Worm (Caenorhabditis elegans): ENCODE data around the gene pqn-76.

The pqn-76 gene

DNA sequence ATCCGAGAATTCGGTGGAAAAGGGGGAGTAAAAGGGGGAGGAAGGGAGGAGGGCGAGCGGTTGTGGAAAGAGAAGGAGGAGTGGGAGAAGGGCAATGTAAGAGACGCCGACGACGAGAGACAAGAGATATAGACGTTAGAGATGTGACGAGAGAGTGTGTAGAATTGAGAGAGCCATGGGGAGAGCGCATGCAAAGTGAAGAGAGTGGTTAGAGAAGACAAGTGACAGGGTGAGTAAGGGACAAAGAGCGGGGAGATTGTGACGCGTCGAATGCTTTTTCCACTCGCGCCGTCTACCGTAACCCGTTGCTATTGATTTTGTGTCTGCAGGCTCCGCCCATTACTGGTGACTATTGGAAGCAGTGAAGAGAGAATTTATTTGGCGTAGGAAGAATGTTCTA lies 8.1 kb upstream of the pqn-76 start (continued):
- TF ChIP-seq unc-55 (GFP tag; optimal IDR thresholded peaks at IDR 0.05) (peak; percentile 80), alr-1 (tag; optimal IDR thresholded peaks at IDR 0.05) (no peak), unc-39 (tag; optimal IDR thresholded peaks at IDR 0.05) (no peak), nhr-237 (tag; optimal IDR thresholded peaks at IDR 0.05) (peak; percentile 41)

DNA sequence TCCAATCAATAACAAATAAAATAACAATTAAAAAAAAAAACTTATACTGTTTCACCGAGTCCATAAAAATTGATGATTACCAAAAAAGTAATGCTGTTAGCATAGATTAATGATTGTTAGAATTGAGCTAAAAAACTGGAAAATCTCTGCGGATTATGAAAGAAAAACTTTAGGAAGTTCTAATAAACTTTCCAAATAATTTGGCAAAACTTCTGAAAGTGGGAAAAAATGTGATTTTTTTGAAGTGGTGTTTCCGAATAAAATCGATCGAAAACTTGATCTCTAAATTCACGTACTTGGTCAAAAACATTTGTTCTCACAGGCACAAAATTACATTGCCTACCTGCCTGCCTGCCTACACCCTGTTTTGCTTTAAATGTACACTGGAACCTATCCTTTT lies 7.2 kb upstream of the pqn-76 start:
- no peak for TF ChIP-seq lin-39 (tag; optimal IDR thresholded peaks at IDR 0.05)
- TF ChIP-seq nhr-23 (tag; optimal IDR thresholded peaks at IDR 0.05): no peak
- TF ChIP-seq nhr-237 (tag; optimal IDR thresholded peaks at IDR 0.05): no peak
- TF ChIP-seq unc-62 (GFP tag; optimal IDR thresholded peaks at IDR 0.05): no peak
- no peak for TF ChIP-seq nhr-6 (tag; optimal IDR thresholded peaks at IDR 0.05)
- no peak for TF ChIP-seq fos-1 (tag; optimal IDR thresholded peaks at IDR 0.05)
- TF ChIP-seq nhr-11 (tag; optimal IDR thresholded peaks at IDR 0.05): no peak
- no peak for TF ChIP-seq Y55F3AM.14 (GFP tag; optimal IDR thresholded peaks at IDR 0.05)
- TF ChIP-seq unc-55 (GFP tag; optimal IDR thresholded peaks at IDR 0.05): no peak
- no peak for TF ChIP-seq nhr-10 (tag; optimal IDR thresholded peaks at IDR 0.05)
- no peak for TF ChIP-seq elt-3 (tag; optimal IDR thresholded peaks at IDR 0.05)
- TF ChIP-seq mbf-1 (tag; optimal IDR thresholded peaks at IDR 0.05): no peak
- TF ChIP-seq ztf-1 (GFP tag; conservative IDR thresholded peaks at IDR 0.05): no peak

DNA sequence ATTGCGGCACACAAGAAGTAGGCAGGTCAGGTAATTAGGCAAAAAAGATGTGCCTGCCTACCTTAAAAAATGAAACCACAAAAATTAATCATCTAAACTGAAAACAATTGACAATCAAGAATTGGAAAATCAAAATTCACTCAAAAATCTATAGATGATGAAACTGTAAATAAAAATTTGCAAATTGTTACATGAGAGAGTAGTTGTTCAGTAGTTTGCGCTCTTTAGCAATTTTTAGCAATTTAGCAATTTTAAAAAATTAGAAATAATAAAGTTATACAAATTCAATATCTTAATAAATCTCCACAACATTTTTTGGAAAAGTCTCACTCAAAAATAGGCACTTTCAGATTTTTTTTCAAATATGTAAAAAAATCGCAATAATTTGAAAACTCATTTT lies 6.8 kb upstream of the pqn-76 start:
- TF ChIP-seq blmp-1 (tag; optimal IDR thresholded peaks at IDR 0.05; ENCODE audit: insufficient read depth) (no peak), lsy-2 (tag; optimal IDR thresholded peaks at IDR 0.05) (no peak), lin-39 (tag; optimal IDR thresholded peaks at IDR 0.05) (no peak)

DNA sequence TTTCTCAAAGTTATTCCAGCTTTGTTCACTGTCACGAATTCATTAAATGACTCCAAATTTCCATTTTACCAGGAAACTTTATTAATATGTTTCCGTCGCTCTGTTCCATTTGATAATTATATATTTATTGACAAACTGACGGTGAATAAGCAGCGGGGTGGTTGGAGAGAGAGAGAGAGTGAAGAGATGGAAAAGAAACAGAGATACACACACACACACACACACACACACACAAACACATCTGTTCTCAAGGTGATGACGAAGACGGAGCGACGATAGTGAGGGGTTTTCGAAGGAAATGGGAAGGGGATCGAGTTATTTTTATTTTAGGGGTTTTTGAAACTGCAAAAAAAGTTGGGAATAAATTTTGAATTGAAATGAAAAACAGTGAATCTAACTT lies 5.0 kb upstream of the pqn-76 start:
- peak in 1 of 2 experiments; percentile 60 for TF ChIP-seq lsy-2 (tag; optimal IDR thresholded peaks at IDR 0.05)
- peak; percentile 52 for TF ChIP-seq unc-55 (GFP tag; optimal IDR thresholded peaks at IDR 0.05)
- no peak for TF ChIP-seq gmeb-1 (tag; optimal IDR thresholded peaks at IDR 0.05)
- no peak for TF ChIP-seq nhr-10 (tag; optimal IDR thresholded peaks at IDR 0.05)
- peak; percentile 33 for TF ChIP-seq fos-1 (tag; optimal IDR thresholded peaks at IDR 0.05)
- peak; percentile 7 for TF ChIP-seq C34F6.9 (tag; optimal IDR thresholded peaks at IDR 0.05)

DNA sequence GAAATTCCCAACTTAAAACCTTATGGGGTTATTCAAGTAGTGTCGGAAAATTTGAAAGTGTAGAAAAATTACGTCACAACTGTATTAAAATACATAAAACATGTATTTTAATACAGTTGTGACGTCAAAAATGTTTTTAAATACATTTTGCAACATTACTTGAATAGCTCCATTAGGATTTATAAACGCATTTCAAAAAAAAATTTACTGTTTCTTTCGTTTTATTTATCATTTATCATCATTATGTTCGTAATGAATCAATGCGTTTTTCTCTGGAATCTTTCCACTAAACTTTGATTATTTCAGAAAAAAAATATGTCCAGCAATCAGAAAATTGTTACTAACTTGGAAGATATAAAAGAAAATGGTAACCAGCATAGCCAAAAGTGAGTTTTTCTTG lies 4.7 kb downstream of the pqn-76 start, which contains the start of gene Y105C5A.508:
Y105C5A.508 (plus strand) TSS at position 301 of the 400 bp plus-strand sequence.
- TF ChIP-seq nhr-25 (tag; optimal IDR thresholded peaks at IDR 0.05): no peak
- no peak for TF ChIP-seq egl-27 (tag; optimal IDR thresholded peaks at IDR 0.05)

DNA sequence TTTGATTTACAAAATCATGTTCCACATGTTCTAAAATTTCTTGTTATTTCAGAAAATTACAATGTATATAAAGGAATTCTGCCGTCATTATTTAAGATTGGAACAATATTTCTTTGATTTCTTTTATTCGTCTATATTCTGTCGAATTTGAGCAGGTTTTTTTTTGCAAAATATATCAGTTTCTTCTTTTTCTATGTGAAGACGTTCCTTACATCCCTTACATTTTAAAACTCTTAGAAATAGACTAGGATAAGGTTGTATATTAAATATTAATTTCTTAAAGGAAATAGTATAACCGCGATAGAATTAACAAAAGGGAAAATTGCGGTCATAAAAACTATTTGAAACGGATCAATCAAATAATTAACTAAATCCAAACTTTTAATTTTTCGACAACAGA lies 10.0 kb downstream of the pqn-76 start:
- TF ChIP-seq alr-1 (tag; optimal IDR thresholded peaks at IDR 0.05) (no peak), nhr-11 (tag; optimal IDR thresholded peaks at IDR 0.05) (no peak), snpc-4 (tag; optimal IDR thresholded peaks at IDR 0.05) (no peak), lsy-2 (tag; optimal IDR thresholded peaks at IDR 0.05) (no peak), ztf-11 (tag; optimal IDR thresholded peaks at IDR 0.05) (no peak), F13H6.1 (tag; optimal IDR thresholded peaks at IDR 0.05) (no peak), fos-1 (tag; optimal IDR thresholded peaks at IDR 0.05) (no peak), zag-1 (tag; optimal IDR thresholded peaks at IDR 0.05) (no peak), ZK546.5 (tag; optimal IDR thresholded peaks at IDR 0.05) (no peak), sem-4 (tag; optimal IDR thresholded peaks at IDR 0.05) (no peak), unc-39 (tag; optimal IDR thresholded peaks at IDR 0.05) (no peak), aly-2 (tag; optimal IDR thresholded peaks at IDR 0.05) (no peak), lin-11 (tag; optimal IDR thresholded peaks at IDR 0.05) (no peak), nhr-23 (tag; optimal IDR thresholded peaks at IDR 0.05) (no peak), nhr-21 (tag; optimal IDR thresholded peaks at IDR 0.05) (no peak), dmd-4 (tag; optimal IDR thresholded peaks at IDR 0.05) (no peak), nhr-12 (tag; optimal IDR thresholded peaks at IDR 0.05) (no peak), nhr-129 (tag; optimal IDR thresholded peaks at IDR 0.05) (no peak), ceh-82 (tag; optimal IDR thresholded peaks at IDR 0.05) (no peak), ceh-16 (tag; optimal IDR thresholded peaks at IDR 0.05) (no peak)

Measured in whole organism, L2 larva.